Fruit fly (Drosophila melanogaster): ENCODE results near the gene CG3662.

The CG3662 gene

DNA sequence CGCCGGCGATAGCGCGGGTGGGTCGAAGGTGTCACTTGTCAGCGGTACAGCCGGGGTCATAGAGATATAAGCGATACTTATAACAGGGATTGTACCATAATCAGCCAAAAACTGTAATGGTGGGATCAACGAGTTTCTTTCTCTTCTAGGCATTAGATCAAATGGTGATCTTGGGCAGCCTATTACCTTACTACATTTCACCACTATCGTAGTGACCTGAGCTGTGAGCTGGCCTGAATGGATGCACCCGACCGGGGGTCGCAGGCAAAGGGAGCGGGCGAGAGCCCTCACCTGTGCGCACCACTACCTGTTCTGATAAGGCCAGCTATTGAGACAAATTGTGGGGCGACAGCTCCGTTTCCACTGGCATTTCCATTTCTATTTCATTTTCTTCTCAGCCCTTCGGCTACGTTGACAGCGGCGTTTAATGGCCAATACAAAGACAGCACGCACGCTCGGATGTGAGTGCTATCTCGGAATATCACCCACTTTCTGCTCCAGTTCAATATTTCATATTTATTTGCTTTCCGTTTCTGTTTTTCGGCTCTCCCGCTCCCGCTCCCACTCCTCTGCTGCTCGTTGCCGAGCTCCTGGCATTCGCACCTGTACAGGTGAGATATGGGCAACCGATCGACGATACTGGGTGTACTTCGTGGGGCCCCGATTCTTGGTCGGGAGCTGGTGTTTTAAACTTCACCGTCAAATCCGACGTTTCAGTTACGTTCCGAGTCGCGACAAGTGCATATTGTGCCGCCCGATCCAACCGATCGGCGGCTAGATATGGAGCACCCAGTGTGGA is 35.8 kb downstream of the CG3662 start (continued):
- peak; percentile 24 for TF ChIP-seq CG6792 (GFP tag; optimal IDR thresholded peaks at IDR 0.05)
- no peak for TF ChIP-seq CG6808 (GFP tag; optimal IDR thresholded peaks at IDR 0.05)
- TF ChIP-seq net (GFP tag; optimal IDR thresholded peaks at IDR 0.05) = peak; percentile 5
- TF ChIP-seq fkh (GFP tag; optimal IDR thresholded peaks at IDR 0.05) = peak; percentile 20
- TF ChIP-seq Ets21C (GFP tag; optimal IDR thresholded peaks at IDR 0.05) = no peak
- TF ChIP-seq CG8632 (GFP tag; optimal IDR thresholded peaks at IDR 0.05) = peak; percentile 37
- no peak for TF ChIP-seq fd59A (GFP tag; optimal IDR thresholded peaks at IDR 0.05)
- peak; percentile 74 for TF ChIP-seq eg (GFP tag; IDR thresholded peaks at IDR 0.05)
- peak; percentile 28 for TF ChIP-seq Hr4 (GFP tag; optimal IDR thresholded peaks at IDR 0.05)
- peak; percentile 19 for TF ChIP-seq Met (GFP tag; optimal IDR thresholded peaks at IDR 0.05)
- TF ChIP-seq Eip78C (GFP tag) = peak; percentile 81
- TF ChIP-seq Ets96B (tag; optimal IDR thresholded peaks at IDR 0.05) = peak; percentile 36
- TF ChIP-seq CG11294 (GFP tag; IDR thresholded peaks at IDR 0.05) = no peak
- no peak for TF ChIP-seq CG3032 (tag; optimal IDR thresholded peaks at IDR 0.05)
- TF ChIP-seq CG6854 (GFP tag; optimal IDR thresholded peaks at IDR 0.05) = no peak
- no peak for TF ChIP-seq salr (GFP tag; optimal IDR thresholded peaks at IDR 0.05)
- TF ChIP-seq Hr39 (GFP tag; optimal IDR thresholded peaks at IDR 0.05) = peak; percentile 40
- peak; percentile 29 for TF ChIP-seq acj6 (GFP tag; optimal IDR thresholded peaks at IDR 0.05)
- TF ChIP-seq Smox (GFP tag; optimal IDR thresholded peaks at IDR 0.05) = no peak
- TF ChIP-seq Sox15 (GFP tag; optimal IDR thresholded peaks at IDR 0.05) = peak; percentile 17
- peak; percentile 47 for TF ChIP-seq CG11902 (GFP tag; optimal IDR thresholded peaks at IDR 0.05)
- TF ChIP-seq CG7368 (GFP tag; optimal IDR thresholded peaks at IDR 0.05) = peak; percentile 41
- TF ChIP-seq Hr38 (GFP tag; optimal IDR thresholded peaks at IDR 0.05) = no peak
- TF ChIP-seq spab (GFP tag; optimal IDR thresholded peaks at IDR 0.05) = no peak
- no peak for TF ChIP-seq fd85E (GFP tag; optimal IDR thresholded peaks at IDR 0.05)
- peak; percentile 37; the same call in 1 of the 3 replicates for TF ChIP-seq CG8119 (GFP tag; IDR thresholded peaks at IDR 0.05)
- peak; percentile 24 for TF ChIP-seq CG6276 (GFP tag; optimal IDR thresholded peaks at IDR 0.05)
- peak; percentile 23 for TF ChIP-seq CG10631 (GFP tag; optimal IDR thresholded peaks at IDR 0.05)
- TF ChIP-seq esn (GFP tag; optimal IDR thresholded peaks at IDR 0.05) = peak; percentile 28
- peak; percentile 3 for TF ChIP-seq CG31627 (GFP tag; optimal IDR thresholded peaks at IDR 0.05)

DNA sequence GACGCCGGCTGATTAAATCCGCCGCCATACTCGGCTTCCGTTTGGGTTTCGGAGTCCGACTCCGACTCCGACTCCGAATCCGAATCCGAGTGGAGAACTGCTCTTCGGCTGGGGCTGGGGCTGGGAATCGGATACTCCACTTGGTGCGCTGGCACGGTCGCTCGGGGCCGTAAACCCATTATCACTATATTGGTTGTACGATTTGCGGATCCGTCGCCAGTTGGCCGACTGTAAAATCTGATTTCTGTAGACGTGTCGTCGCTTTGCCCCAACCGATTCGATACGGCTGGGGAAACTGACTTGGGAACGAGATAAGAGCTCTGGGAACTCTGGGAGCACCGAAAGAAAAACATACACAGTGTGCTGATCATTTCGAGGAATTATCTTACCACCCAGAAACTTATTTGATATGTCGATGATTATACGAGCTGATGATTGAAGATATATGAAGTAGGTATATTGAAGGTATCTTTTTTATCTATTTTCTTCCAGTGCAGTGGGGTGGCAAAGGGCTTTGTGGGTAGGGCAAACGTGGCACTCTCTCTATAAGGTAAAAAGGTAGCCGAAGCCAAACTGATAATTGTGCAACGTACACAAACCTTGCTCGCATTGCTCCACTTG is 36.9 kb downstream of the CG3662 start:
- no peak for TF ChIP-seq CG11294 (GFP tag; IDR thresholded peaks at IDR 0.05)
- no peak for TF ChIP-seq Lpt (GFP tag; optimal IDR thresholded peaks at IDR 0.05)
- TF ChIP-seq CG6792 (GFP tag; optimal IDR thresholded peaks at IDR 0.05) = peak; percentile 40
- TF ChIP-seq CG1621 (tag; optimal IDR thresholded peaks at IDR 0.05) = no peak
- TF ChIP-seq topi (GFP tag; optimal IDR thresholded peaks at IDR 0.05) = no peak
- TF ChIP-seq OdsH (GFP tag; optimal IDR thresholded peaks at IDR 0.05) = peak; percentile 56
- TF ChIP-seq acj6 (GFP tag; optimal IDR thresholded peaks at IDR 0.05) = no peak
- peak; percentile 39 for TF ChIP-seq Eip75B (GFP tag; optimal IDR thresholded peaks at IDR 0.05)
- no peak for TF ChIP-seq CG11902 (GFP tag; optimal IDR thresholded peaks at IDR 0.05)
- no peak for TF ChIP-seq Eip93F (GFP tag; optimal IDR thresholded peaks at IDR 0.05)
- TF ChIP-seq vri (GFP tag; optimal IDR thresholded peaks at IDR 0.05) = peak; percentile 45
- no peak for TF ChIP-seq ss (GFP tag; optimal IDR thresholded peaks at IDR 0.05)
- TF ChIP-seq Met (GFP tag; optimal IDR thresholded peaks at IDR 0.05) = peak; percentile 7
- TF ChIP-seq CG8319 (GFP tag; optimal IDR thresholded peaks at IDR 0.05) = no peak
- TF ChIP-seq Blimp-1 (GFP tag; optimal IDR thresholded peaks at IDR 0.05) = no peak
- no peak for TF ChIP-seq CG6854 (GFP tag; optimal IDR thresholded peaks at IDR 0.05)
- TF ChIP-seq salr (GFP tag; optimal IDR thresholded peaks at IDR 0.05) = no peak
- TF ChIP-seq dsx (GFP tag; optimal IDR thresholded peaks at IDR 0.05; ENCODE audit: poor library complexity, severe bottlenecking) = no peak
- peak; percentile 43 for TF ChIP-seq CG31627 (GFP tag; optimal IDR thresholded peaks at IDR 0.05)
- TF ChIP-seq CG3919 (GFP tag; optimal IDR thresholded peaks at IDR 0.05) = peak; percentile 11
- TF ChIP-seq cyc (GFP tag; optimal IDR thresholded peaks at IDR 0.05) = no peak
- no peak for TF ChIP-seq fd85E (GFP tag; optimal IDR thresholded peaks at IDR 0.05)
- peak; percentile 24 for TF ChIP-seq Sox14 (GFP tag; optimal IDR thresholded peaks at IDR 0.05)
- TF ChIP-seq Sox15 (GFP tag; optimal IDR thresholded peaks at IDR 0.05) = no peak
- no peak for TF ChIP-seq achi (GFP tag; optimal IDR thresholded peaks at IDR 0.05)
- no peak for TF ChIP-seq fd59A (GFP tag; optimal IDR thresholded peaks at IDR 0.05)
- TF ChIP-seq lz (GFP tag; optimal IDR thresholded peaks at IDR 0.05) = no peak
- no peak for TF ChIP-seq Ets21C (GFP tag; optimal IDR thresholded peaks at IDR 0.05)
- no peak for TF ChIP-seq CG32006 (GFP tag; optimal IDR thresholded peaks at IDR 0.05)
- no peak for TF ChIP-seq Hr39 (GFP tag; optimal IDR thresholded peaks at IDR 0.05)
- no peak for TF ChIP-seq spab (GFP tag; optimal IDR thresholded peaks at IDR 0.05)
- TF ChIP-seq CG6276 (GFP tag; optimal IDR thresholded peaks at IDR 0.05) = no peak

Data from whole organism, prepupa.